Worm (Caenorhabditis elegans) whole organism, late embryonic: ENCODE results near the gene C27D9.1.

Experiments used
- Y22D7AL.16 ChIP-seq: sonication (generic microtip); optimal IDR thresholded peaks from 2 replicates; lab custom pipeline; 2016; ENCODE audit warnings: missing genetic modification characterization, missing compliant biosample characterization
- ama-1 ChIP-seq: fragments of 150-350 bp; optimal IDR thresholded peaks from 2 replicates; lab custom pipeline; 2014
- fkh-10 ChIP-seq: fragments of 150-350 bp; optimal IDR thresholded peaks from 2 replicates; lab custom pipeline; 2014; ENCODE audit warnings: missing biosample characterization, missing genetic modification reagents, missing genetic modification characterization
- lin-11 ChIP-seq: fragments of 200-800 bp; sonication (Bioruptor generic); optimal IDR thresholded peaks from 2 replicates; lab custom pipeline; 2018; ENCODE audit warnings: mild to moderate bottlenecking, missing genetic modification characterization, missing compliant biosample characterization
- rnt-1 ChIP-seq: sonication (generic microtip); optimal IDR thresholded peaks from 2 replicates; lab custom pipeline; 2016; ENCODE audit warnings: missing genetic modification characterization, missing compliant biosample characterization

DNA sequence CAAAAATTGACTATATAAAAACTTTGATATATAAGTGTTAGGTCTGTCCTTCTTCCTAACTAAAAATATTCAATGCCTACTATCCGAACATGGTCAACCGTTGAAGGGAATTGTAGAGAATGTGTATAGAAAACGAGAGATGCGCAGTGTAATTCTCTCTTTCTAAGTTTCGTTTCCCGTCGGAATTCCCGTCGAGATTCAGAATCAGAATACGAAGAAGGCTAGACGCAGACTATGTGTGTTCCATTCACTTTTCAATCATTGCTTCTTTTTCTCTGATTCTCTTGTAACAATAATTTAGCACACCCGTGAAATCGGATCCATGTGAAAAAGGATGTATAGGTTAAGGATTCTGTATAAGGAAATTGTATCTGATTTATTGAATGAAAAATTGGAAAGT is 18.7 kb upstream of the C27D9.1 start:
- TF ChIP-seq rnt-1 (tag; lab: Kevin White, UChicago) (no peak), ama-1 (lab: Kevin White, UChicago) (no peak), Y22D7AL.16 (tag; lab: Kevin White, UChicago) (no peak), lin-11 (no peak), fkh-10 (GFP tag; lab: Kevin White, UChicago) (no peak)
